Worm (Caenorhabditis elegans): ENCODE data around the gene tbck-1.

DNA sequence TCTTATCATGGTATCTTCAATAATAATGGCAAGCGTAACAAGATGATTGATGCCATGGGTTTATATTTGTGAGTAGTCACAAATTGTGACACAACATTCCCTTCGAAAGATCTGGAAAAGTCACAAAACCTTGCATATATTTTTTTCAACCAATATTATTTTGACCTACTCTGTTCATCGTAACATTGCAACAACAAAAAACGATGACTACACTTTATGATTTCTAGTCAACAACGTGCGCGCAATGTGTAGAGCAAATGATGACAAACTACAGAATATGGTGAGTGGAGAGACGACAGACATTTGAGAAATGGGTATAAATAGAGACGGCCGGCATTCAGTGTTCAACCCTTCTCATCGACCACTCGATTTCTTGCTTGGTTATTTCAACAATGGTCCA lies 53.4 kb downstream of the tbck-1 start, which contains the start of gene gst-7:
- no peak for TF ChIP-seq ama-1 (optimal IDR thresholded peaks at IDR 0.05)
- no peak for TF ChIP-seq tra-4 (tag; optimal IDR thresholded peaks at IDR 0.05)
- TF ChIP-seq pes-1 (GFP tag; IDR thresholded peaks at IDR 0.05) = no peak
- no peak for TF ChIP-seq F13C5.2 (tag; optimal IDR thresholded peaks at IDR 0.05)
- no peak for TF ChIP-seq flt-1 (GFP tag; IDR thresholded peaks at IDR 0.05)
- TF ChIP-seq hmbx-1 (tag; optimal IDR thresholded peaks at IDR 0.05) = no peak

Measured in whole organism, early embryonic.